Worm (Caenorhabditis elegans): ENCODE data around the gene bath-27.

Gene bath-27

ce11 chrII:3399212-3399611 lies 40.3 kb downstream of the bath-27 start, which contains the start of gene nep-9:
Gene nep-9, minus strand, starts transcription at chrII:3399312.
- no peak for TF ChIP-seq unc-62 (GFP tag; optimal IDR thresholded peaks at IDR 0.05)

- no peak for TF ChIP-seq unc-62 (GFP tag; optimal IDR thresholded peaks at IDR 0.05)
Measured at ce11 chrII:3402854-3403253, 43.9 kb downstream of the bath-27 start, which contains the start of gene nep-10. Gene nep-10, minus strand, starts transcription at chrII:3402954.

DNA sequence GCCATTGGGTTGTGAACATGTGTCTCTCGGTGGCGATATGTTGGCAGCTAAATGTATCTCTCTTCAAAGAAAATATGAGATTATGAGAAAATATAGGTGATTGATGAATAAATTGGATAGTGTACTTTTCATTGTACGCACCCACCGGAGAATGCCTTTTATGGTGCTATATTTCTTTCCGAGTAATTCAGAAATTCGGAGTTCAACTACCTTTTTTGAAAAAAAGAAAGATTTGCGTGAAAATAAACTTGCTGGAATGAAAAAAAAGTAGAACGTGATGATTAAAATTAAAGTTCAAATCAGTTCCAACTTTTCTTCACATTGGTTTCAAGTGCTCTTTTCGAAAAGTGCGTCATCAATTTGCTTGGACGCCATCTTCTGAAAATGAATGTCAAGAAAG lies 44.6 kb downstream of the bath-27 start, which contains the start of gene nep-8:
Gene nep-8 (plus strand): TSS at position 301 of the 400 bp plus-strand sequence.
- no peak for TF ChIP-seq unc-62 (GFP tag; optimal IDR thresholded peaks at IDR 0.05)

Data from whole organism, dauer.